Worm (Caenorhabditis elegans): ENCODE data around the gene cpz-2.

DNA sequence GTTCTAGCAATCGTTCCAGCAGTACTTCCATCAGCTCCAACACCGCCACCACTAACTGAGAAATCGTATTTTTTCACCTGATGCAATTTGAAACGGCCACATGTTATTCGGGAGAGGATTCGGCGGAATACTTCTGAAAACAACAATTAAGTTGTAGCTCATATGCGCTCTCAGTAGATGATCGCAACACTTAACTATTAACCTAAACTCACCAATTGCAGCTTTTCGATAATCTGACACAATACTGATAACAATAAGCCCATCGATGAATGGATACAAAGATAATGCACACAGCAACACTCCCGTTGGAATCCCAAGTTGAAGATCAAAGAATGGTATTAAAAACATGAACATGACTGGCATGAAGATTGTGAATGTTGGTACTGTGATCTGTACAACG, 43.0 kb upstream of the cpz-2 start:
- no peak for TF ChIP-seq R02D3.7 (tag; optimal IDR thresholded peaks at IDR 0.05)
- TF ChIP-seq snpc-4 (tag; optimal IDR thresholded peaks at IDR 0.05) = no peak
- no peak for TF ChIP-seq nhr-11 (tag; optimal IDR thresholded peaks at IDR 0.05)
- TF ChIP-seq zag-1 (tag; optimal IDR thresholded peaks at IDR 0.05) = no peak
- TF ChIP-seq ztf-4 (tag; optimal IDR thresholded peaks at IDR 0.05) = no peak
- TF ChIP-seq sma-9 (GFP tag; optimal IDR thresholded peaks at IDR 0.05) = no peak
- no peak for TF ChIP-seq sma-9 (tag; optimal IDR thresholded peaks at IDR 0.05)

All from whole organism, L2 larva.